Worm (Caenorhabditis elegans) whole organism, young adult: Measurements from ENCODE around the gene hel-1.
A peak's percentile ranks its signal among the peaks of the same experiment; 100 is the strongest.

Experiments
- B0019.2 ChIP-seq: fragments of 200-800 bp; sonication (Bioruptor generic); conservative IDR thresholded peaks from 2 replicates; pipeline ENCODE4 v1.3.6; 2022; ENCODE audit warnings: missing genetic modification reagents, missing genetic modification characterization, missing compliant biosample characterization
- B0035.1 ChIP-seq: sonication (generic microtip); optimal IDR thresholded peaks from 2 replicates; lab custom pipeline; 2016; ENCODE audit warnings: missing genetic modification characterization, mild to moderate bottlenecking, missing compliant biosample characterization, missing genotype, missing genetic modification reagents
- B0261.1 ChIP-seq: sonication (generic microtip); optimal IDR thresholded peaks from 2 replicates; lab custom pipeline; 2016; ENCODE audit warnings: mild to moderate bottlenecking, missing genetic modification characterization, moderate library complexity, missing compliant biosample characterization
- C06A6.2 ChIP-seq: fragments of 200-800 bp; sonication (Bioruptor generic); conservative IDR thresholded peaks from 2 replicates; pipeline ENCODE4 v1.3.6; 2022; ENCODE audit warnings: missing genetic modification characterization, missing compliant biosample characterization
- D2030.7 ChIP-seq: fragments of 200-800 bp; sonication (Bioruptor generic); IDR thresholded peaks from 2 replicates; pipeline ENCODE4 v1.3.6; 2022; ENCODE audit warnings: missing genetic modification reagents, missing genetic modification characterization, missing compliant biosample characterization
- F57C9.4 ChIP-seq: sonication (generic microtip); optimal IDR thresholded peaks from 2 replicates; lab custom pipeline; 2017; ENCODE audit warnings: mild to moderate bottlenecking, missing genetic modification characterization, missing compliant biosample characterization
- K11D2.4 ChIP-seq: fragments of 200-800 bp; sonication (Bioruptor generic); IDR thresholded peaks from 2 replicates; pipeline ENCODE4 v1.3.6; 2022; ENCODE audit warnings: missing genetic modification reagents, missing genetic modification characterization, missing compliant biosample characterization
- K12H6.12 ChIP-seq: fragments of 200-800 bp; sonication (Bioruptor generic); optimal IDR thresholded peaks from 2 replicates; lab custom pipeline; 2018; ENCODE audit warnings: mild to moderate bottlenecking, missing genetic modification characterization, missing compliant biosample characterization
- T26A5.8 ChIP-seq: sonication (generic microtip); optimal IDR thresholded peaks from 2 replicates; lab custom pipeline; 2016; ENCODE audit warnings: missing genetic modification characterization, missing compliant biosample characterization
- Y56A3A.18 ChIP-seq: fragments of 200-800 bp; sonication (Bioruptor generic); IDR thresholded peaks from 2 replicates; pipeline ENCODE4 v1.3.6; 2022; ENCODE audit warnings: missing genetic modification reagents, missing genetic modification characterization, missing compliant biosample characterization
- Y67H2A.10 ChIP-seq: fragments of 200-800 bp; sonication (Bioruptor generic); conservative IDR thresholded peaks from 2 replicates; pipeline ENCODE4 v1.3.6; 2022; ENCODE audit warnings: missing genetic modification reagents, missing genetic modification characterization, missing compliant biosample characterization
- akir-1 ChIP-seq: fragments of 200-800 bp; sonication (Bioruptor generic); optimal IDR thresholded peaks from 2 replicates; lab custom pipeline; 2018; ENCODE audit warnings: mild to moderate bottlenecking, missing genetic modification characterization, moderate library complexity, missing compliant biosample characterization
- attf-5 ChIP-seq: fragments of 200-800 bp; sonication (Bioruptor generic); optimal IDR thresholded peaks from 2 replicates; lab custom pipeline; 2018; ENCODE audit warnings: mild to moderate bottlenecking, missing genetic modification characterization, missing compliant biosample characterization
- bed-2 ChIP-seq: fragments of 200-800 bp; sonication (Bioruptor generic); IDR thresholded peaks from 2 replicates; pipeline ENCODE4 v1.3.6; 2022; ENCODE audit warnings: missing genetic modification reagents, missing genetic modification characterization, missing compliant biosample characterization
- ccch-3 ChIP-seq: fragments of 200-800 bp; sonication (Bioruptor generic); optimal IDR thresholded peaks from 2 replicates; lab custom pipeline; 2018; ENCODE audit warnings: mild to moderate bottlenecking, missing genetic modification characterization, missing compliant biosample characterization
- ceh-100 ChIP-seq: fragments of 200-800 bp; sonication (Bioruptor generic); IDR thresholded peaks from 2 replicates; pipeline ENCODE4 v1.3.6; 2022; ENCODE audit warnings: missing genetic modification reagents, missing genetic modification characterization, missing compliant biosample characterization
- die-1 ChIP-seq: sonication (generic microtip); optimal IDR thresholded peaks from 2 replicates; lab custom pipeline; 2016; ENCODE audit warnings: missing genotype, mild to moderate bottlenecking, missing genetic modification characterization, missing compliant biosample characterization
- dox-1 ChIP-seq: fragments of 200-800 bp; sonication (Bioruptor generic); IDR thresholded peaks from 2 replicates; pipeline ENCODE4 v1.3.6; 2022; ENCODE audit warnings: missing genetic modification reagents, missing genetic modification characterization, missing compliant biosample characterization
- dpff-1 ChIP-seq: sonication (generic microtip); optimal IDR thresholded peaks from 2 replicates; lab custom pipeline; 2017; ENCODE audit warnings: mild to moderate bottlenecking, missing genetic modification characterization, missing compliant biosample characterization
- dpl-1 ChIP-seq: fragments of 150-350 bp; optimal IDR thresholded peaks from 2 replicates; lab custom pipeline; 2014; ENCODE audit warnings: missing biosample characterization, missing genetic modification reagents, missing genetic modification characterization
- egrh-3 ChIP-seq: fragments of 200-800 bp; sonication (Bioruptor generic); IDR thresholded peaks from 2 replicates; pipeline ENCODE4 v1.3.6; 2022; ENCODE audit warnings: missing genetic modification reagents, missing genetic modification characterization, missing compliant biosample characterization
- ekl-4 ChIP-seq: fragments of 200-800 bp; sonication (Bioruptor generic); IDR thresholded peaks from 2 replicates; pipeline ENCODE4 v1.3.6; 2022; ENCODE audit warnings: missing genetic modification reagents, missing genetic modification characterization, missing compliant biosample characterization
- ets-4 ChIP-seq: fragments of 200-800 bp; sonication (Bioruptor generic); optimal IDR thresholded peaks from 2 replicates; lab custom pipeline; 2018; ENCODE audit warnings: mild to moderate bottlenecking, missing genetic modification characterization, missing compliant biosample characterization
- fkh-3 ChIP-seq: sonication (generic microtip); optimal IDR thresholded peaks from 2 replicates; lab custom pipeline; 2016; ENCODE audit warnings: mild to moderate bottlenecking, missing genetic modification characterization, missing compliant biosample characterization
- hmg-20 ChIP-seq: fragments of 200-800 bp; sonication (Bioruptor generic); IDR thresholded peaks from 2 replicates; pipeline ENCODE4 v1.3.6; 2022; ENCODE audit warnings: missing genetic modification reagents, missing genetic modification characterization, missing compliant biosample characterization
- hrde-1 ChIP-seq: sonication (generic microtip); optimal IDR thresholded peaks from 2 replicates; lab custom pipeline; 2016; ENCODE audit warnings: missing genetic modification characterization, mild to moderate bottlenecking, missing compliant biosample characterization, moderate library complexity, missing genotype, missing genetic modification reagents, borderline replicate concordance
- lin-35 ChIP-seq, 3 experiments: fragments of 150-350 bp in 2 of 3; sonication (generic microtip) in 1 of 3; optimal IDR thresholded peaks; 2 replicates each; lab custom pipeline; 2014 to 2018; ENCODE audit warnings: missing biosample characterization in 3 of 3, missing genetic modification characterization in 3 of 3, missing genetic modification reagents in 3 of 3
- lin-40 ChIP-seq: sonication (generic microtip); optimal IDR thresholded peaks from 2 replicates; lab custom pipeline; 2016; ENCODE audit warnings: missing genetic modification characterization, mild to moderate bottlenecking, missing compliant biosample characterization, missing genotype, missing genetic modification reagents
- lsl-1 ChIP-seq: fragments of 200-800 bp; sonication (Bioruptor generic); optimal IDR thresholded peaks from 2 replicates; lab custom pipeline; 2018; ENCODE audit warnings: mild to moderate bottlenecking, missing genetic modification characterization, moderate library complexity, missing compliant biosample characterization
- lsy-27 ChIP-seq: sonication (generic microtip); optimal IDR thresholded peaks from 2 replicates; lab custom pipeline; 2017; ENCODE audit warnings: missing genetic modification characterization, mild to moderate bottlenecking, missing compliant biosample characterization, antibody characterized with exemption, missing genotype, borderline replicate concordance; ENCODE audit not compliant: insufficient read depth
- madf-8 ChIP-seq: fragments of 200-800 bp; sonication (Bioruptor generic); conservative IDR thresholded peaks from 2 replicates; pipeline ENCODE4 v1.3.6; 2022; ENCODE audit warnings: missing genetic modification reagents, missing genetic modification characterization, missing compliant biosample characterization
- mcd-1 ChIP-seq: fragments of 200-800 bp; sonication (Bioruptor generic); IDR thresholded peaks from 2 replicates; pipeline ENCODE4 v1.3.6; 2022; ENCODE audit warnings: missing genetic modification reagents, missing genetic modification characterization, missing compliant biosample characterization
- nfya-2 ChIP-seq: fragments of 200-800 bp; sonication (Bioruptor generic); IDR thresholded peaks from 2 replicates; pipeline ENCODE4 v1.3.6; 2022; ENCODE audit warnings: missing genetic modification reagents, missing genetic modification characterization, missing compliant biosample characterization
- nfyb-1 ChIP-seq: fragments of 200-800 bp; sonication (Bioruptor generic); IDR thresholded peaks from 2 replicates; pipeline ENCODE4 v1.3.6; 2022; ENCODE audit warnings: missing genetic modification reagents, missing genetic modification characterization, missing compliant biosample characterization
- nhr-179 ChIP-seq: sonication (generic microtip); optimal IDR thresholded peaks from 2 replicates; lab custom pipeline; 2016; ENCODE audit warnings: mild to moderate bottlenecking, missing genetic modification characterization, missing compliant biosample characterization
- pbrm-1 ChIP-seq: fragments of 200-800 bp; sonication (Bioruptor generic); IDR thresholded peaks from 2 replicates; pipeline ENCODE4 v1.3.6; 2022; ENCODE audit warnings: missing genetic modification reagents, missing genetic modification characterization, missing compliant biosample characterization
- pha-4 ChIP-seq: fragments of 150-350 bp; sonication (generic microtip); optimal IDR thresholded peaks from 2 replicates; lab custom pipeline; 2014; ENCODE audit warnings: missing biosample characterization, missing genetic modification reagents, missing genetic modification characterization
- rcor-1 ChIP-seq: fragments of 200-800 bp; sonication (Bioruptor generic); IDR thresholded peaks from 2 replicates; pipeline ENCODE4 v1.3.6; 2022; ENCODE audit warnings: missing genetic modification reagents, missing genetic modification characterization, missing compliant biosample characterization
- sdz-38 ChIP-seq: sonication (generic microtip); optimal IDR thresholded peaks from 2 replicates; lab custom pipeline; 2016; ENCODE audit warnings: missing genotype, missing genetic modification characterization, missing compliant biosample characterization
- snpc-4 ChIP-seq, 5 experiments: fragments of 150-350 bp in 1 of 5; sonication (generic microtip) in 4 of 5; optimal IDR thresholded peaks; 2 replicates each; lab custom pipeline; 2014 to 2018; ENCODE audit warnings: missing genetic modification characterization in 5 of 5, missing biosample characterization in 3 of 5, antibody characterized with exemption in 2 of 5, mild to moderate bottlenecking in 2 of 5, missing compliant biosample characterization in 2 of 5, missing genotype in 2 of 5, moderate library complexity in 2 of 5, missing genetic modification reagents in 1 of 5
- tbp1 ChIP-seq: fragments of 200-800 bp; sonication (Bioruptor generic); optimal IDR thresholded peaks from 2 replicates; lab custom pipeline; 2018; ENCODE audit warnings: mild to moderate bottlenecking, missing genetic modification characterization, missing compliant biosample characterization
- unc-62 ChIP-seq: fragments of 150-350 bp; optimal IDR thresholded peaks from 2 replicates; lab custom pipeline; 2014; ENCODE audit warnings: missing biosample characterization, missing genetic modification reagents, missing genetic modification characterization
- zfh-2 ChIP-seq: fragments of 200-800 bp; sonication (Bioruptor generic); conservative IDR thresholded peaks from 2 replicates; pipeline ENCODE4 v1.3.6; 2022; ENCODE audit warnings: missing genetic modification reagents, missing genetic modification characterization, missing compliant biosample characterization
- ztf-18 ChIP-seq: sonication (generic microtip); optimal IDR thresholded peaks from 2 replicates; lab custom pipeline; 2016; ENCODE audit warnings: missing genotype, mild to moderate bottlenecking, missing genetic modification characterization, missing compliant biosample characterization
- ztf-28 ChIP-seq: fragments of 200-800 bp; sonication (Bioruptor generic); IDR thresholded peaks from 2 replicates; pipeline ENCODE4 v1.3.6; 2022; ENCODE audit warnings: missing genetic modification reagents, missing genetic modification characterization, missing compliant biosample characterization
- ztf-3 ChIP-seq: fragments of 200-800 bp; sonication (Bioruptor generic); optimal IDR thresholded peaks from 2 replicates; lab custom pipeline; 2018; ENCODE audit warnings: mild to moderate bottlenecking, missing genetic modification characterization, missing compliant biosample characterization

hel-1 gene

DNA sequence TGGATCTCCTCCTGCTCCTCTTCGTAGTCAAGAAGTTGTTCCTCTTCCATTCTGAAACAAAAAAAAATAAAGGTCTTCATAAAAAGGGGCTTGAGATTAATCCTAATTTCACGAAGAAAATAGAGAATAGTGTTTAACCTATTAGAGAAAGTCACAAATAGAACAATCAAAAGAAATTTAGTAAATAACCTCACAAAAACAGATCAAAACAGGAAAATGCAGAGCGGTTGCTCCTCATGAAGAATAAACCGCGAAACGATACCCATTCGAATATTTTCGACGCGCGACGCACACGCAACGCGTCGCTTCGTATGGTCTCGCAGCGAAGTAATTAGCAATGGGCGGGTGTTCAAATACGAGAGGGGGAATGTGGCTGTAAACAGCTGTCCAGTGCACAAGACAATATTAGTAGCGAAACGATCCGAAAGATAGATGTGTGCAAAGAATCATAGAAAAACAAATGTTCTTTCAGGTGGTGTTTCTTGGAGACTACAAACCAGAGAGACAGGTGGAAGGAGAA, at the start of gene hel-1 (continued):
- no peak for TF ChIP-seq egrh-3 (GFP tag; lab: Robert Waterston, UW)
- peak; percentile 68 for TF ChIP-seq madf-8
- no peak for TF ChIP-seq dpff-1 (tag; lab: Kevin White, UChicago)
- TF ChIP-seq bed-2 (GFP tag; lab: Robert Waterston, UW), result no peak
- TF ChIP-seq die-1 (tag; lab: Kevin White, UChicago), result no peak
- peak; percentile 65 for TF ChIP-seq K12H6.12 (tag; lab: Kevin White, UChicago)
- peak; percentile 86 for TF ChIP-seq attf-5 (GFP tag; lab: Kevin White, UChicago)
- peak in 1 of 3 experiments; percentile 90 for TF ChIP-seq lin-35 (GFP tag; optimal IDR thresholded peaks at IDR 0.05; lab: Kevin White, UChicago)
- no peak for TF ChIP-seq B0019.2
- TF ChIP-seq rcor-1, result peak; percentile 46; the same call in 1 of the 2 replicates
- no peak for TF ChIP-seq zfh-2 (GFP tag; lab: Robert Waterston, UW)
- TF ChIP-seq ccch-3 (GFP tag; lab: Kevin White, UChicago), result no peak
- no peak for TF ChIP-seq hmg-20
- no peak for TF ChIP-seq C06A6.2 (GFP tag; lab: Robert Waterston, UW)
- TF ChIP-seq mcd-1 (GFP tag; lab: Robert Waterston, UW), result no peak
- no peak for TF ChIP-seq pha-4 (tag; lab: Kevin White, UChicago)
- TF ChIP-seq B0261.1 (tag; lab: Kevin White, UChicago), result no peak
- peak; percentile 46; the same call in 1 of the 2 replicates for TF ChIP-seq D2030.7 (GFP tag; lab: Robert Waterston, UW)
- TF ChIP-seq dox-1 (GFP tag; lab: Robert Waterston, UW), result peak; percentile 42; the same call in 1 of the 2 replicates
- 0 out of 2 replicates have a peak, but pooled peaks have one; percentile 27 for TF ChIP-seq K11D2.4 (GFP tag; lab: Robert Waterston, UW)
- TF ChIP-seq lin-40 (tag; lab: Kevin White, UChicago), result no peak
- no peak for TF ChIP-seq T26A5.8 (tag; lab: Kevin White, UChicago)
- TF ChIP-seq nhr-179, result no peak
- TF ChIP-seq Y67H2A.10 (GFP tag; lab: Robert Waterston, UW), result 0 out of 2 replicates have a peak, but pooled peaks have one; percentile 16
- TF ChIP-seq tbp1 (GFP tag; lab: Kevin White, UChicago), result peak; percentile 54
- peak; percentile 49; the same call in 1 of the 2 replicates for TF ChIP-seq nfyb-1 (GFP tag; lab: Robert Waterston, UW)
- TF ChIP-seq fkh-3 (tag; lab: Kevin White, UChicago), result no peak
- no peak for TF ChIP-seq B0035.1
- no peak for TF ChIP-seq ztf-28 (GFP tag; lab: Robert Waterston, UW)
- TF ChIP-seq lsl-1 (GFP tag; lab: Kevin White, UChicago), result peak; percentile 51
- no peak for TF ChIP-seq pbrm-1 (GFP tag; lab: Robert Waterston, UW)
- no peak for TF ChIP-seq unc-62
- no peak for TF ChIP-seq nfya-2 (GFP tag; lab: Robert Waterston, UW)
- no peak for TF ChIP-seq lsy-27
- peak; percentile 37; the same call in 1 of the 2 replicates for TF ChIP-seq ceh-100 (GFP tag; lab: Robert Waterston, UW)
- no peak for TF ChIP-seq akir-1 (GFP tag; lab: Kevin White, UChicago)
- peak; percentile 83 for TF ChIP-seq dpl-1 (GFP tag; lab: Kevin White, UChicago)
- TF ChIP-seq Y56A3A.18 (GFP tag; lab: Robert Waterston, UW), result no peak
- no peak for TF ChIP-seq ets-4 (GFP tag; lab: Kevin White, UChicago)
- TF ChIP-seq F57C9.4 (tag; lab: Kevin White, UChicago), result no peak
- no peak for TF ChIP-seq ztf-18 (tag; lab: Kevin White, UChicago)
- TF ChIP-seq sdz-38 (tag; lab: Kevin White, UChicago), result no peak
- TF ChIP-seq snpc-4 (GFP tag; optimal IDR thresholded peaks at IDR 0.05; lab: Kevin White, UChicago), result no peak
- no peak for TF ChIP-seq snpc-4 (tag; optimal IDR thresholded peaks at IDR 0.05; lab: Kevin White, UChicago)
- no peak for TF ChIP-seq ztf-3 (GFP tag; lab: Kevin White, UChicago)
- TF ChIP-seq hrde-1 (tag; lab: Kevin White, UChicago), result no peak
- TF ChIP-seq ekl-4 (GFP tag; lab: Robert Waterston, UW), result peak; percentile 83
- TF ChIP-seq, all 124 proteins: peak for 35
